Fruit fly (Drosophila melanogaster) whole organism, embryonic: ENCODE measurements around the gene beta'COP.
A peak's percentile ranks its signal among the peaks of the same experiment; 100 is the strongest.

Experiments used
- Atf6 ChIP-seq: fragments of 200-800 bp; sonication (Bioruptor generic); IDR thresholded peaks from 2 replicates; pipeline ENCODE4 v1.3.6; 2022; ENCODE audit warnings: missing biosample characterization, missing genetic modification characterization
- CG10431 ChIP-seq: fragments of 200-800 bp; sonication (Bioruptor generic); optimal IDR thresholded peaks from 3 replicates; lab custom pipeline; 2018; ENCODE audit warnings: missing biosample characterization, mild to moderate bottlenecking, missing genetic modification characterization
- CG10654 ChIP-seq: fragments of 200-800 bp; sonication (Bioruptor generic); optimal IDR thresholded peaks from 2 replicates; lab custom pipeline; 2016; ENCODE audit warnings: missing biosample characterization, missing genetic modification characterization
- CG12071 ChIP-seq: fragments of 200-800 bp; sonication (Bioruptor generic); optimal IDR thresholded peaks from 3 replicates; lab custom pipeline; 2018; ENCODE audit warnings: missing biosample characterization, mild to moderate bottlenecking, missing genetic modification characterization
- CG13624 ChIP-seq: fragments of 200-800 bp; sonication (Bioruptor generic); optimal IDR thresholded peaks from 2 replicates; lab custom pipeline; 2016; ENCODE audit warnings: missing biosample characterization, missing genetic modification characterization
- CG14014 ChIP-seq: fragments of 200-800 bp; sonication (Bioruptor generic); IDR thresholded peaks from 2 replicates; pipeline ENCODE4 v1.3.6; 2022; ENCODE audit warnings: missing biosample characterization, missing genetic modification characterization
- CG15011 ChIP-seq: fragments of 200-800 bp; sonication (Bioruptor generic); optimal IDR thresholded peaks from 3 replicates; lab custom pipeline; 2018; ENCODE audit warnings: missing biosample characterization, mild to moderate bottlenecking, missing genetic modification characterization
- CG15073 ChIP-seq: fragments of 200-800 bp; sonication (Bioruptor generic); optimal IDR thresholded peaks from 2 replicates; lab custom pipeline; 2016; ENCODE audit warnings: missing biosample characterization, missing genetic modification characterization
- CG16813 ChIP-seq: fragments of 200-800 bp; sonication (Bioruptor generic); IDR thresholded peaks from 3 replicates; pipeline ENCODE4 v1.3.6; 2022; ENCODE audit warnings: missing biosample characterization, missing genetic modification characterization; ENCODE audit not compliant: partially characterized antibody
- CG17328 ChIP-seq: fragments of 200-800 bp; sonication (Bioruptor generic); IDR thresholded peaks from 2 replicates; pipeline ENCODE4 v1.3.6; 2022; ENCODE audit warnings: missing biosample characterization, missing genetic modification characterization
- CG17359 ChIP-seq: fragments of 200-800 bp; sonication (Bioruptor generic); optimal IDR thresholded peaks from 3 replicates; lab custom pipeline; 2018; ENCODE audit warnings: missing biosample characterization, mild to moderate bottlenecking, missing genetic modification characterization, moderate library complexity
- CG1792 ChIP-seq: fragments of 200-800 bp; sonication (Bioruptor generic); optimal IDR thresholded peaks from 2 replicates; lab custom pipeline; 2016; ENCODE audit warnings: missing biosample characterization, missing genetic modification characterization
- CG2120 ChIP-seq: fragments of 200-800 bp; sonication (Bioruptor generic); optimal IDR thresholded peaks from 3 replicates; lab custom pipeline; 2016; ENCODE audit warnings: missing biosample characterization, missing genetic modification characterization
- CG31441 ChIP-seq: fragments of 200-800 bp; sonication (Bioruptor generic); IDR thresholded peaks from 2 replicates; pipeline ENCODE4 v1.3.6; 2022; ENCODE audit warnings: missing biosample characterization, missing genetic modification characterization
- CG3407 ChIP-seq: fragments of 200-800 bp; sonication (Bioruptor generic); optimal IDR thresholded peaks from 2 replicates; lab custom pipeline; 2018; ENCODE audit warnings: missing biosample characterization, mild to moderate bottlenecking, missing genetic modification characterization
- CG4360 ChIP-seq: fragments of 200-800 bp; sonication (Bioruptor generic); IDR thresholded peaks from 2 replicates; pipeline ENCODE4 v1.3.6; 2022; ENCODE audit warnings: missing biosample characterization, missing genetic modification characterization
- CG6854 ChIP-seq: fragments of 200-800 bp; sonication (Bioruptor generic); optimal IDR thresholded peaks from 3 replicates; lab custom pipeline; 2017; ENCODE audit warnings: missing biosample characterization, mild to moderate bottlenecking, missing genetic modification characterization
- CG8944 ChIP-seq: fragments of 200-800 bp; sonication (Bioruptor generic); optimal IDR thresholded peaks from 3 replicates; lab custom pipeline; 2016; ENCODE audit warnings: missing biosample characterization, missing genetic modification characterization
- CTCF ChIP-seq: fragments of 200-800 bp; sonication (Bioruptor generic); optimal IDR thresholded peaks from 2 replicates; lab custom pipeline; 2017; ENCODE audit warnings: missing biosample characterization, mild to moderate bottlenecking, missing genetic modification characterization, moderate library complexity
- D19A ChIP-seq: fragments of 200-800 bp; optimal IDR thresholded peaks from 3 replicates; lab custom pipeline; 2019; ENCODE audit warnings: missing biosample characterization, mild to moderate bottlenecking, missing genetic modification characterization, moderate library complexity
- Doc2 ChIP-seq: fragments of 200-800 bp; sonication (Bioruptor generic); IDR thresholded peaks from 2 replicates; pipeline ENCODE4 v1.3.6; 2022; ENCODE audit warnings: missing biosample characterization, missing genetic modification characterization
- E2f1 ChIP-seq: fragments of 200-800 bp; sonication (Bioruptor generic); IDR thresholded peaks from 2 replicates; pipeline ENCODE4 v1.3.6; 2022; ENCODE audit warnings: missing biosample characterization, missing genetic modification characterization
- Ets97D ChIP-seq: fragments of 200-800 bp; sonication (Bioruptor generic); optimal IDR thresholded peaks from 3 replicates; lab custom pipeline; 2016; ENCODE audit warnings: missing biosample characterization, missing genetic modification characterization
- Fer1 ChIP-seq: fragments of 200-800 bp; sonication (Bioruptor generic); optimal IDR thresholded peaks from 2 replicates; lab custom pipeline; 2017; ENCODE audit warnings: missing biosample characterization, mild to moderate bottlenecking, missing genetic modification characterization
- Fer2 ChIP-seq: fragments of 200-800 bp; sonication (Bioruptor generic); optimal IDR thresholded peaks from 2 replicates; lab custom pipeline; 2018; ENCODE audit warnings: missing biosample characterization, mild to moderate bottlenecking, missing genetic modification characterization, moderate library complexity
- Hr3 ChIP-seq: fragments of 200-800 bp; sonication (Bioruptor generic); optimal IDR thresholded peaks from 3 replicates; lab custom pipeline; 2016; ENCODE audit warnings: missing biosample characterization, missing genetic modification characterization
- Hr51 ChIP-seq, 2 experiments: fragments of 200-800 bp; sonication (Bioruptor generic); optimal IDR thresholded peaks; 2 replicates in 1 of 2; 3 replicates in 1 of 2; lab custom pipeline; 2016 to 2018; ENCODE audit warnings: missing biosample characterization in 2 of 2, missing genetic modification characterization in 2 of 2, mild to moderate bottlenecking in 1 of 2, moderate library complexity in 1 of 2
- Mes4 ChIP-seq: fragments of 200-800 bp; sonication (Bioruptor generic); optimal IDR thresholded peaks from 2 replicates; lab custom pipeline; 2016; ENCODE audit warnings: missing biosample characterization, missing genetic modification characterization
- Myb ChIP-seq: fragments of 200-800 bp; sonication (Bioruptor generic); optimal IDR thresholded peaks from 2 replicates; lab custom pipeline; 2016; ENCODE audit warnings: missing biosample characterization, missing genetic modification characterization
- Nf-YA ChIP-seq: fragments of 200-800 bp; sonication (Bioruptor generic); IDR thresholded peaks from 2 replicates; pipeline ENCODE4 v1.3.6; 2022; ENCODE audit warnings: missing biosample characterization, missing genetic modification characterization
- Opbp ChIP-seq: fragments of 200-800 bp; sonication (Bioruptor generic); IDR thresholded peaks from 3 replicates; pipeline ENCODE4 v1.3.6; 2022; ENCODE audit warnings: missing biosample characterization, missing genetic modification characterization; ENCODE audit not compliant: partially characterized antibody
- TFAM ChIP-seq: fragments of 200-800 bp; sonication (Bioruptor generic); optimal IDR thresholded peaks from 2 replicates; lab custom pipeline; 2017; ENCODE audit warnings: missing biosample characterization, missing genetic modification characterization, inconsistent platforms
- Xrp1 ChIP-seq: fragments of 200-800 bp; sonication (Bioruptor generic); IDR thresholded peaks from 2 replicates; pipeline ENCODE4 v1.3.6; 2022; ENCODE audit warnings: missing biosample characterization, missing genetic modification characterization
- ac ChIP-seq: fragments of 200-800 bp; sonication (Bioruptor generic); optimal IDR thresholded peaks from 3 replicates; lab custom pipeline; 2017; ENCODE audit warnings: missing biosample characterization, mild to moderate bottlenecking, missing genetic modification characterization
- br ChIP-seq: fragments of >200 bp; optimal IDR thresholded peaks from 2 replicates; lab custom pipeline; 2017
- btn ChIP-seq: fragments of 200-800 bp; sonication (Bioruptor generic); optimal IDR thresholded peaks from 2 replicates; lab custom pipeline; 2016; ENCODE audit warnings: missing biosample characterization, missing genetic modification characterization
- chinmo ChIP-seq: fragments of 200-800 bp; sonication (Bioruptor generic); IDR thresholded peaks from 4 replicates; pipeline ENCODE4 v1.3.6; 2022; ENCODE audit warnings: missing biosample characterization, missing genetic modification characterization; ENCODE audit not compliant: partially characterized antibody
- crc ChIP-seq: fragments of 200-800 bp; sonication (Bioruptor generic); optimal IDR thresholded peaks from 2 replicates; lab custom pipeline; 2016; ENCODE audit warnings: missing biosample characterization, missing genetic modification characterization
- dati ChIP-seq: fragments of 200-800 bp; sonication (Bioruptor generic); IDR thresholded peaks from 2 replicates; pipeline ENCODE4 v1.3.6; 2022; ENCODE audit warnings: missing biosample characterization, missing genetic modification characterization
- disco-r ChIP-seq: fragments of 200-800 bp; sonication (Bioruptor generic); optimal IDR thresholded peaks from 2 replicates; lab custom pipeline; 2016; ENCODE audit warnings: missing biosample characterization, missing genetic modification characterization
- esg ChIP-seq: fragments of 200-800 bp; sonication (Bioruptor generic); conservative IDR thresholded peaks from 2 replicates; pipeline ENCODE4 v1.3.6; 2022; ENCODE audit warnings: missing biosample characterization, missing genetic modification characterization
- inv ChIP-seq: fragments of 200-800 bp; sonication (Bioruptor generic); IDR thresholded peaks from 2 replicates; pipeline ENCODE4 v1.3.6; 2022; ENCODE audit warnings: missing biosample characterization, missing genetic modification characterization; ENCODE audit not compliant: partially characterized antibody
- lov ChIP-seq, 2 experiments: fragments of 200-800 bp in 1 of 2; fragments of >200 bp in 1 of 2; sonication (Bioruptor generic) in 1 of 2; IDR thresholded peaks in 1 of 2; optimal IDR thresholded peaks in 1 of 2; 2 replicates in 1 of 2; 3 replicates in 1 of 2; pipeline versions ENCODE4 v1.3.6 to Lab custom; 2017 to 2022; ENCODE audit warnings: missing biosample characterization in 1 of 2, missing genetic modification characterization in 1 of 2
- luna ChIP-seq: fragments of 200-800 bp; sonication (Bioruptor generic); optimal IDR thresholded peaks from 2 replicates; lab custom pipeline; 2016; ENCODE audit warnings: missing biosample characterization, missing genetic modification characterization
- mam ChIP-seq: fragments of 200-800 bp; sonication (Bioruptor generic); optimal IDR thresholded peaks from 3 replicates; lab custom pipeline; 2016; ENCODE audit warnings: missing biosample characterization, missing genetic modification characterization
- onecut ChIP-seq: fragments of 200-800 bp; sonication (Bioruptor generic); IDR thresholded peaks from 2 replicates; pipeline ENCODE4 v1.3.6; 2022; ENCODE audit warnings: missing biosample characterization, missing genetic modification characterization
- otp ChIP-seq: fragments of 200-800 bp; sonication (Bioruptor generic); IDR thresholded peaks from 3 replicates; pipeline ENCODE4, ENCODE4 v1.3.6; 2022; ENCODE audit warnings: missing biosample characterization, missing genetic modification characterization
- prd ChIP-seq, 3 experiments: fragments of >200 bp in 2 of 3; fragments of 200-800 bp in 1 of 3; sonication (Bioruptor generic) in 1 of 3; optimal IDR thresholded peaks in 2 of 3; IDR thresholded peaks in 1 of 3; 2 replicates in 2 of 3; 3 replicates in 1 of 3; pipeline versions ENCODE4 v1.3.6 to Lab custom; 2017 to 2022; ENCODE audit warnings: missing biosample characterization in 1 of 3, missing genetic modification characterization in 1 of 3
- slbo ChIP-seq: fragments of 200-800 bp; sonication (Bioruptor generic); IDR thresholded peaks from 2 replicates; pipeline ENCODE4 v1.3.6; 2022; ENCODE audit warnings: missing biosample characterization, missing genetic modification characterization
- toy ChIP-seq: fragments of 200-800 bp; sonication (Bioruptor generic); IDR thresholded peaks from 2 replicates; pipeline ENCODE4 v1.3.6; 2022; ENCODE audit warnings: missing biosample characterization, missing genetic modification characterization
- usp ChIP-seq: fragments of >200 bp; optimal IDR thresholded peaks from 2 replicates; lab custom pipeline; 2017; ENCODE audit warnings: missing biosample characterization, missing genetic modification characterization
- zfh1 ChIP-seq: fragments of 200-800 bp; sonication (Bioruptor generic); IDR thresholded peaks from 3 replicates; pipeline ENCODE4 v1.3.6; 2022; ENCODE audit warnings: missing biosample characterization, missing genetic modification characterization

The beta'COP gene

dm6 chr2L:13368940-13369339 is 9.8 kb upstream of the beta'COP start, which contains the start of gene CG31855 (continued):
- TF ChIP-seq Doc2 (GFP tag; lab: Robert Waterston, UW) (no peak), zfh1 (GFP tag; lab: Robert Waterston, UW) (peak; percentile 88), CG17359 (tag; lab: Kevin White, UChicago) (peak; percentile 86), Ets97D (GFP tag; lab: Kevin White, UChicago) (peak; percentile 72), CTCF (GFP tag; lab: Kevin White, UChicago) (no peak), CG15011 (GFP tag; lab: Kevin White, UChicago) (peak; percentile 46), ac (no peak), CG1792 (GFP tag; lab: Kevin White, UChicago) (no peak), Myb (GFP tag; lab: Kevin White, UChicago) (peak; percentile 65), CG6854 (GFP tag; lab: Kevin White, UChicago) (peak; percentile 40), E2f1 (GFP tag; lab: Robert Waterston, UW) (peak; percentile 77), Atf6 (GFP tag; lab: Robert Waterston, UW) (peak; percentile 89), Nf-YA (GFP tag; lab: Robert Waterston, UW) (peak; percentile 62), CG31441 (GFP tag; lab: Robert Waterston, UW) (peak; percentile 78), inv (GFP tag; lab: Robert Waterston, UW) (no peak), CG2120 (GFP tag; lab: Kevin White, UChicago) (peak; percentile 91), slbo (GFP tag; lab: Robert Waterston, UW) (peak; percentile 95), btn (GFP tag; lab: Kevin White, UChicago) (no peak), Hr3 (GFP tag; lab: Kevin White, UChicago) (peak; percentile 82), lov (optimal IDR thresholded peaks at IDR 0.05; lab: Kevin White, UChicago) (no peak), lov (GFP tag; IDR thresholded peaks at IDR 0.05; lab: Robert Waterston, UW) (peak; percentile 62; the same call in 1 of the 3 replicates), CG13624 (GFP tag; lab: Kevin White, UChicago) (peak; percentile 79), onecut (GFP tag; lab: Robert Waterston, UW) (peak; percentile 73), CG16813 (GFP tag; lab: Robert Waterston, UW) (no peak), CG10431 (peak; percentile 67), Hr51 (GFP tag; optimal IDR thresholded peaks at IDR 0.05; lab: Kevin White, UChicago) (peak; percentile 81 to 82), Xrp1 (GFP tag; lab: Robert Waterston, UW) (peak; percentile 86), D19A (tag; lab: Kevin White, UChicago) (peak; percentile 56), prd (optimal IDR thresholded peaks at IDR 0.05; lab: Kevin White, UChicago) (no peak), prd (GFP tag; IDR thresholded peaks at IDR 0.05; lab: Robert Waterston, UW) (peak; percentile 83), CG12071 (GFP tag; lab: Kevin White, UChicago) (peak; percentile 74), mam (GFP tag; lab: Kevin White, UChicago) (peak; percentile 83), CG8944 (GFP tag; lab: Kevin White, UChicago) (peak; percentile 68), Fer1 (GFP tag; lab: Kevin White, UChicago) (peak; percentile 85), CG15073 (GFP tag; lab: Kevin White, UChicago) (peak; percentile 6), luna (peak; percentile 16), crc (GFP tag; lab: Kevin White, UChicago) (peak; percentile 16), CG4360 (GFP tag; lab: Robert Waterston, UW) (no peak), TFAM (GFP tag; lab: Kevin White, UChicago) (no peak), Mes4 (peak; percentile 49), Opbp (no peak), CG17328 (GFP tag; lab: Robert Waterston, UW) (peak; percentile 83), usp (no peak), disco-r (GFP tag; lab: Kevin White, UChicago) (peak; percentile 66), CG14014 (peak; percentile 86), CG3407 (peak; percentile 67), br (lab: Kevin White, UChicago) (no peak), chinmo (GFP tag; lab: Robert Waterston, UW) (no peak), dati (GFP tag; lab: Robert Waterston, UW) (no peak), otp (GFP tag; lab: Robert Waterston, UW) (peak; percentile 53; the same call in 1 of the 3 replicates), Fer2 (tag; lab: Kevin White, UChicago) (peak; percentile 79), esg (peak; percentile 52), toy (no peak), CG10654 (peak; percentile 76)
